Fruit fly (Drosophila melanogaster): ENCODE measurements around the gene CG45095.

DNA sequence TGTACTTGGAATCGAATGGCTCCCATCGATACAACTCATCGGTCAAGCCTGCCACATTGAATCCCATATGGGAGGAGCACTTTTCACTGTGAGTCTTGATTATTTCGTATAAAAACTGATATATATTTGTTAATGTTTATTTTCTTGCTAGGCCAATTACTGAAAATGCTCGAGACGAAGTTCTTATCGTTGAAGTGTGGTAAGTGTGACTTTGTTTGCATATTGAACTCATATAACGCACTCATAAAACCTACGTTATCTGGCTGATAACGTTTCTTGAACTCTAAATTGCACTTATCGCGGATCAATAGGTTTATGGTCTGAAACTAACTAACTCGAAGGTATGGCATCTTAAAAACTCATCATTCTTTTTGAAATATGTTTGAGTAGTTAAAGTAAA is 41.9 kb upstream of the CG45095 start:
- no peak for TF ChIP-seq bab1 (GFP tag; optimal IDR thresholded peaks at IDR 0.05)
- TF ChIP-seq CG7101 (tag; optimal IDR thresholded peaks at IDR 0.05): no peak
- TF ChIP-seq Clk (GFP tag; optimal IDR thresholded peaks at IDR 0.05): no peak
- TF ChIP-seq cnc (optimal IDR thresholded peaks at IDR 0.05): no peak
- TF ChIP-seq toe (GFP tag; optimal IDR thresholded peaks at IDR 0.05): no peak
- TF ChIP-seq CG11617 (GFP tag; optimal IDR thresholded peaks at IDR 0.05): no peak

All from whole organism, adult.